Fruit fly (Drosophila melanogaster) whole organism, embryonic: ENCODE data around the gene mRpL17.
A peak's percentile ranks its signal among the peaks of the same experiment; 100 is the strongest.

Experiments
- Ada2b ChIP-seq: fragments of 200-800 bp; sonication (Bioruptor generic); IDR thresholded peaks from 2 replicates; pipeline ENCODE4 v1.3.6; 2022; ENCODE audit warnings: missing biosample characterization, missing genetic modification characterization
- Adf1 ChIP-seq: fragments of 200-800 bp; sonication (Bioruptor generic); IDR thresholded peaks from 2 replicates; pipeline ENCODE4 v1.3.6; 2022; ENCODE audit warnings: missing biosample characterization, missing genetic modification characterization
- Antp ChIP-seq: fragments of 200-800 bp; sonication (Bioruptor generic); optimal IDR thresholded peaks from 3 replicates; lab custom pipeline; 2016; ENCODE audit warnings: missing biosample characterization, missing genetic modification characterization
- Asciz ChIP-seq: fragments of 200-800 bp; sonication (Bioruptor generic); optimal IDR thresholded peaks from 2 replicates; lab custom pipeline; 2017; ENCODE audit warnings: missing biosample characterization, mild to moderate bottlenecking, missing genetic modification characterization, missing genetic modification reagents
- B-H2 ChIP-seq: fragments of 200-800 bp; sonication (Bioruptor generic); optimal IDR thresholded peaks from 2 replicates; lab custom pipeline; 2018; ENCODE audit warnings: missing biosample characterization, mild to moderate bottlenecking, missing genetic modification characterization
- BtbVII ChIP-seq: fragments of 200-800 bp; sonication (Bioruptor generic); optimal IDR thresholded peaks from 3 replicates; lab custom pipeline; 2017; ENCODE audit warnings: missing biosample characterization, mild to moderate bottlenecking, missing genetic modification characterization
- CG10543 ChIP-seq: fragments of 200-800 bp; sonication (Bioruptor generic); optimal IDR thresholded peaks from 3 replicates; lab custom pipeline; 2017; ENCODE audit warnings: missing biosample characterization, mild to moderate bottlenecking, missing genetic modification characterization, moderate library complexity
- CG11504 ChIP-seq: fragments of 200-800 bp; sonication (Bioruptor generic); optimal IDR thresholded peaks from 3 replicates; lab custom pipeline; 2019; ENCODE audit warnings: missing biosample characterization, mild to moderate bottlenecking, missing genetic modification characterization, moderate library complexity
- CG11560 ChIP-seq: fragments of 200-800 bp; sonication (Bioruptor generic); IDR thresholded peaks from 3 replicates; pipeline ENCODE4 v1.3.6; 2022; ENCODE audit warnings: missing biosample characterization, missing genetic modification characterization
- CG1529 ChIP-seq: fragments of 200-800 bp; sonication (Bioruptor generic); optimal IDR thresholded peaks from 3 replicates; lab custom pipeline; 2018; ENCODE audit warnings: missing biosample characterization, missing genetic modification characterization
- CG15479 ChIP-seq: fragments of 200-800 bp; sonication (Bioruptor generic); optimal IDR thresholded peaks from 3 replicates; lab custom pipeline; 2019; ENCODE audit warnings: missing biosample characterization, mild to moderate bottlenecking, missing genetic modification characterization, moderate library complexity
- CG2199 ChIP-seq: fragments of 200-800 bp; sonication (Bioruptor generic); IDR thresholded peaks from 3 replicates; pipeline ENCODE4 v1.3.6; 2022; ENCODE audit warnings: missing biosample characterization, missing genetic modification characterization
- CG30020 ChIP-seq: fragments of 200-800 bp; optimal IDR thresholded peaks from 2 replicates; lab custom pipeline; 2019; ENCODE audit warnings: missing biosample characterization, mild to moderate bottlenecking, missing genetic modification characterization, moderate library complexity
- CG43689 ChIP-seq: fragments of 200-800 bp; sonication (Bioruptor generic); IDR thresholded peaks from 2 replicates; pipeline ENCODE4 v1.3.6; 2022; ENCODE audit warnings: missing biosample characterization, missing genetic modification characterization
- CG5245 ChIP-seq: fragments of 200-800 bp; sonication (Bioruptor generic); optimal IDR thresholded peaks from 3 replicates; lab custom pipeline; 2016; ENCODE audit warnings: missing biosample characterization, missing genetic modification characterization
- CG6813 ChIP-seq: fragments of 200-800 bp; sonication (Bioruptor generic); optimal IDR thresholded peaks from 2 replicates; lab custom pipeline; 2017; ENCODE audit warnings: missing biosample characterization, missing genetic modification characterization, mild to moderate bottlenecking, moderate library complexity, missing genetic modification reagents
- CG8089 ChIP-seq: fragments of 200-800 bp; sonication (Bioruptor generic); optimal IDR thresholded peaks from 3 replicates; lab custom pipeline; 2016; ENCODE audit warnings: missing biosample characterization, missing genetic modification characterization
- CG8478 ChIP-seq: fragments of >200 bp; optimal IDR thresholded peaks from 2 replicates; lab custom pipeline; 2018
- CG9437 ChIP-seq: fragments of 200-800 bp; sonication (Bioruptor generic); optimal IDR thresholded peaks from 2 replicates; lab custom pipeline; 2018; ENCODE audit warnings: missing biosample characterization, mild to moderate bottlenecking, missing genetic modification characterization
- CG9797 ChIP-seq: fragments of 200-800 bp; sonication (Bioruptor generic); optimal IDR thresholded peaks from 3 replicates; lab custom pipeline; 2018; ENCODE audit warnings: missing biosample characterization, mild to moderate bottlenecking, missing genetic modification characterization
- GATAe ChIP-seq: fragments of 200-800 bp; sonication (Bioruptor generic); conservative IDR thresholded peaks from 2 replicates; pipeline ENCODE4 v1.3.6; 2022; ENCODE audit warnings: missing biosample characterization, missing genetic modification characterization
- H2.0 ChIP-seq: fragments of 200-800 bp; sonication (Bioruptor generic); IDR thresholded peaks from 2 replicates; pipeline ENCODE4 v1.3.6; 2022; ENCODE audit warnings: missing biosample characterization, missing genetic modification characterization
- Lhr ChIP-seq: fragments of 200-800 bp; sonication (Bioruptor generic); optimal IDR thresholded peaks from 3 replicates; lab custom pipeline; 2017; ENCODE audit warnings: mild to moderate bottlenecking, missing biosample characterization, missing genetic modification reagents, missing genetic modification characterization
- NfI ChIP-seq: fragments of 200-800 bp; sonication (Bioruptor generic); optimal IDR thresholded peaks from 3 replicates; lab custom pipeline; 2018; ENCODE audit warnings: missing biosample characterization, mild to moderate bottlenecking, missing genetic modification characterization, moderate library complexity
- Ssrp ChIP-seq: fragments of 200-800 bp; sonication (Bioruptor generic); optimal IDR thresholded peaks from 2 replicates; lab custom pipeline; 2018; ENCODE audit warnings: missing biosample characterization, mild to moderate bottlenecking, missing genetic modification characterization, moderate library complexity
- Stat92E ChIP-seq, 3 experiments: fragments of >200 bp in 2 of 3; fragments of 200-800 bp in 1 of 3; sonication (Bioruptor generic) in 1 of 3; optimal IDR thresholded peaks; 2 replicates each; lab custom pipeline; 2017 to 2019; ENCODE audit warnings: missing biosample characterization in 3 of 3, missing genetic modification characterization in 3 of 3, mild to moderate bottlenecking in 1 of 3, moderate library complexity in 1 of 3
- bbx ChIP-seq: fragments of 200-800 bp; sonication (Bioruptor generic); IDR thresholded peaks from 2 replicates; pipeline ENCODE4 v1.3.6; 2022; ENCODE audit warnings: missing biosample characterization, missing genetic modification characterization; ENCODE audit not compliant: partially characterized antibody
- br ChIP-seq: fragments of >200 bp; optimal IDR thresholded peaks from 2 replicates; lab custom pipeline; 2017
- cad ChIP-seq: fragments of >200 bp; optimal IDR thresholded peaks from 2 replicates; lab custom pipeline; 2017; ENCODE audit warnings: missing biosample characterization, missing genetic modification characterization
- chinmo ChIP-seq: fragments of 200-800 bp; sonication (Bioruptor generic); IDR thresholded peaks from 4 replicates; pipeline ENCODE4 v1.3.6; 2022; ENCODE audit warnings: missing biosample characterization, missing genetic modification characterization; ENCODE audit not compliant: partially characterized antibody
- chn ChIP-seq: fragments of 200-800 bp; sonication (Bioruptor generic); optimal IDR thresholded peaks from 2 replicates; lab custom pipeline; 2016; ENCODE audit warnings: missing biosample characterization, missing genetic modification characterization
- corto ChIP-seq: fragments of 200-800 bp; sonication (Bioruptor generic); optimal IDR thresholded peaks from 2 replicates; lab custom pipeline; 2016; ENCODE audit warnings: missing biosample characterization, mild to moderate bottlenecking, missing genetic modification characterization, moderate library complexity
- dm ChIP-seq: fragments of 200-800 bp; sonication (Bioruptor generic); optimal IDR thresholded peaks from 3 replicates; lab custom pipeline; 2016; ENCODE audit warnings: missing biosample characterization, missing genetic modification characterization
- fd3F ChIP-seq: fragments of 200-800 bp; sonication (Bioruptor generic); optimal IDR thresholded peaks from 2 replicates; lab custom pipeline; 2018; ENCODE audit warnings: missing biosample characterization, mild to moderate bottlenecking, missing genetic modification characterization, moderate library complexity
- fru ChIP-seq: fragments of >200 bp; optimal IDR thresholded peaks from 2 replicates; lab custom pipeline; 2017
- hkb ChIP-seq, 2 experiments: fragments of 200-800 bp in 1 of 2; fragments of >200 bp in 1 of 2; sonication (Bioruptor generic) in 1 of 2; IDR thresholded peaks in 1 of 2; optimal IDR thresholded peaks in 1 of 2; 2 replicates each; pipeline versions ENCODE4 v1.3.6 to Lab custom; 2017 to 2022; ENCODE audit warnings: missing biosample characterization in 1 of 2, missing genetic modification characterization in 1 of 2
- kay ChIP-seq: fragments of 200-800 bp; sonication (Bioruptor generic); optimal IDR thresholded peaks from 2 replicates; lab custom pipeline; 2016; ENCODE audit warnings: missing biosample characterization, missing genetic modification characterization
- klu ChIP-seq: fragments of 200-800 bp; sonication (Bioruptor generic); IDR thresholded peaks from 2 replicates; pipeline ENCODE4 v1.3.6; 2022; ENCODE audit warnings: missing biosample characterization, missing genetic modification characterization
- lola ChIP-seq, 3 experiments: fragments of >200 bp in 2 of 3; fragments of 200-800 bp in 1 of 3; sonication (Bioruptor generic) in 1 of 3; optimal IDR thresholded peaks; 2 replicates each; lab custom pipeline; 2017 to 2019; ENCODE audit warnings: missing biosample characterization in 3 of 3, missing genetic modification characterization in 3 of 3, mild to moderate bottlenecking in 1 of 3, moderate library complexity in 1 of 3
- mam ChIP-seq: fragments of 200-800 bp; sonication (Bioruptor generic); optimal IDR thresholded peaks from 3 replicates; lab custom pipeline; 2016; ENCODE audit warnings: missing biosample characterization, missing genetic modification characterization
- org-1 ChIP-seq: fragments of 200-800 bp; sonication (Bioruptor generic); optimal IDR thresholded peaks from 2 replicates; lab custom pipeline; 2017; ENCODE audit warnings: missing biosample characterization, missing genetic modification characterization
- p53 ChIP-seq: fragments of 200-800 bp; sonication (Bioruptor generic); optimal IDR thresholded peaks from 2 replicates; lab custom pipeline; 2016; ENCODE audit warnings: missing biosample characterization, missing genetic modification characterization
- sens-2 ChIP-seq: fragments of 200-800 bp; sonication (Bioruptor generic); IDR thresholded peaks from 2 replicates; pipeline ENCODE4 v1.3.6; 2022; ENCODE audit warnings: missing biosample characterization, missing genetic modification characterization
- sna ChIP-seq: fragments of 200-800 bp; sonication (Bioruptor generic); IDR thresholded peaks from 2 replicates; pipeline ENCODE4 v1.3.6; 2022; ENCODE audit warnings: missing biosample characterization, missing genetic modification characterization; ENCODE audit not compliant: partially characterized antibody
- stwl ChIP-seq: fragments of 200-800 bp; sonication (Bioruptor generic); optimal IDR thresholded peaks from 3 replicates; lab custom pipeline; 2018; ENCODE audit warnings: missing biosample characterization, mild to moderate bottlenecking, missing genetic modification characterization, moderate library complexity
- vnd ChIP-seq: fragments of 200-800 bp; sonication (Bioruptor generic); IDR thresholded peaks from 3 replicates; pipeline ENCODE4 v1.3.6; 2022; ENCODE audit warnings: missing biosample characterization, missing genetic modification characterization; ENCODE audit not compliant: partially characterized antibody
- vvl ChIP-seq: fragments of 200-800 bp; sonication (Bioruptor generic); IDR thresholded peaks from 2 replicates; pipeline ENCODE4 v1.3.6; 2022; ENCODE audit warnings: missing biosample characterization, missing genetic modification characterization
- z ChIP-seq: fragments of 200-800 bp; sonication (Bioruptor generic); IDR thresholded peaks from 3 replicates; pipeline ENCODE4 v1.3.6; 2022; ENCODE audit warnings: missing biosample characterization, missing genetic modification characterization

Gene mRpL17

dm6 chr3L:224004-224951 lies 40.3 kb upstream of the mRpL17 start (continued):
- peak; percentile 4 for TF ChIP-seq CG8089 (GFP tag; lab: Kevin White, UChicago)
- no peak for TF ChIP-seq lola (GFP tag; optimal IDR thresholded peaks at IDR 0.05; lab: Kevin White, UChicago)
- no peak for TF ChIP-seq org-1 (GFP tag; lab: Kevin White, UChicago)
- TF ChIP-seq fru (lab: Kevin White, UChicago): no peak
- no peak for TF ChIP-seq klu
- no peak for TF ChIP-seq CG15479 (GFP tag; lab: Kevin White, UChicago)
- no peak for TF ChIP-seq CG43689 (GFP tag; lab: Robert Waterston, UW)
- no peak for TF ChIP-seq CG11504
- no peak for TF ChIP-seq GATAe (GFP tag; lab: Robert Waterston, UW)
- peak; percentile 38 for TF ChIP-seq Antp (GFP tag; lab: Kevin White, UChicago)
- TF ChIP-seq CG5245 (GFP tag; lab: Kevin White, UChicago): no peak
- peak; percentile 74; the same call in 1 of the 3 replicates for TF ChIP-seq CG2199 (GFP tag; lab: Robert Waterston, UW)
- no peak for TF ChIP-seq Ada2b (GFP tag; lab: Robert Waterston, UW)
- TF ChIP-seq Asciz (GFP tag; lab: Kevin White, UChicago): no peak
- no peak for TF ChIP-seq fd3F (GFP tag; lab: Kevin White, UChicago)
- TF ChIP-seq CG6813 (GFP tag; lab: Kevin White, UChicago): peak; percentile 40
- no peak for TF ChIP-seq CG9437
- no peak for TF ChIP-seq sna
- 0 out of 2 replicates have a peak, but pooled peaks have one; percentile 10 for TF ChIP-seq H2.0
- TF ChIP-seq dm (GFP tag; lab: Kevin White, UChicago): no peak
- 0 out of 3 replicates have a peak, but pooled peaks have one; percentile 9 for TF ChIP-seq vnd (GFP tag; lab: Robert Waterston, UW)
- TF ChIP-seq mam (GFP tag; lab: Kevin White, UChicago): no peak
- TF ChIP-seq chn (GFP tag; lab: Kevin White, UChicago): no peak
- TF ChIP-seq Adf1 (GFP tag; lab: Robert Waterston, UW): peak; percentile 73
- no peak for TF ChIP-seq B-H2 (GFP tag; lab: Kevin White, UChicago)
- no peak for TF ChIP-seq kay (GFP tag; lab: Kevin White, UChicago)
- TF ChIP-seq bbx: peak; percentile 64

dm6 chr3L:225120-225519 lies 39.5 kb upstream of the mRpL17 start:
- no peak for TF ChIP-seq Lhr
- no peak for TF ChIP-seq CG30020 (tag; lab: Kevin White, UChicago)
- peak; percentile 58; the same call in 1 of the 3 replicates for TF ChIP-seq CG2199 (GFP tag; lab: Robert Waterston, UW)
- peak; percentile 26 for TF ChIP-seq CG15479 (GFP tag; lab: Kevin White, UChicago)
- TF ChIP-seq CG8478 (lab: Kevin White, UChicago): no peak
- peak; percentile 12 for TF ChIP-seq BtbVII (GFP tag; lab: Kevin White, UChicago)
- TF ChIP-seq p53 (GFP tag; lab: Kevin White, UChicago): peak; percentile 69
- TF ChIP-seq z (GFP tag; lab: Robert Waterston, UW): peak; percentile 83
- no peak for TF ChIP-seq NfI (GFP tag; lab: Kevin White, UChicago)
- no peak for TF ChIP-seq sens-2
- TF ChIP-seq Ssrp: no peak
- no peak for TF ChIP-seq hkb (optimal IDR thresholded peaks at IDR 0.05; lab: Kevin White, UChicago)
- 0 out of 2 replicates have a peak, but pooled peaks have one; percentile 12 for TF ChIP-seq hkb (GFP tag; IDR thresholded peaks at IDR 0.05; lab: Robert Waterston, UW)
- peak; percentile 44; the same call in 1 of the 4 replicates for TF ChIP-seq chinmo (GFP tag; lab: Robert Waterston, UW)
- no peak for TF ChIP-seq CG9797
- peak; percentile 36; the same call in 1 of the 2 replicates for TF ChIP-seq vvl (GFP tag; lab: Robert Waterston, UW)
- TF ChIP-seq stwl: no peak
- no peak for TF ChIP-seq br
- no peak for TF ChIP-seq CG11560 (tag; lab: Robert Waterston, UW)
- no peak for TF ChIP-seq Stat92E (GFP tag; optimal IDR thresholded peaks at IDR 0.05; lab: Kevin White, UChicago)
- no peak for TF ChIP-seq CG1529
- TF ChIP-seq CG10543 (GFP tag; lab: Kevin White, UChicago): no peak
- TF ChIP-seq corto (GFP tag; lab: Kevin White, UChicago): peak; percentile 12
- TF ChIP-seq cad (GFP tag; lab: Kevin White, UChicago): no peak
